Fruit fly (Drosophila melanogaster) whole organism, prepupa: ENCODE measurements around the gene CG3609.

Experiments used
- CG10631 ChIP-seq: fragments of 200-800 bp; sonication (Bioruptor generic); optimal IDR thresholded peaks from 2 replicates; lab custom pipeline; 2016; ENCODE audit warnings: missing biosample characterization, missing genetic modification characterization
- CG10669 ChIP-seq: fragments of 200-800 bp; sonication (Bioruptor generic); optimal IDR thresholded peaks from 3 replicates; lab custom pipeline; 2018; ENCODE audit warnings: missing biosample characterization, mild to moderate bottlenecking, missing genetic modification characterization, moderate library complexity
- CG11762 ChIP-seq: fragments of 200-800 bp; sonication (Bioruptor generic); optimal IDR thresholded peaks from 3 replicates; lab custom pipeline; 2016; ENCODE audit warnings: missing biosample characterization, missing genetic modification characterization; ENCODE audit not compliant: insufficient read depth
- CG11902 ChIP-seq: fragments of 200-800 bp; sonication (Bioruptor generic); optimal IDR thresholded peaks from 3 replicates; lab custom pipeline; 2016; ENCODE audit warnings: missing biosample characterization, missing genetic modification characterization
- CG15336 ChIP-seq: fragments of 200-800 bp; sonication (Bioruptor generic); IDR thresholded peaks from 2 replicates; pipeline ENCODE4 v1.3.6; 2022; ENCODE audit warnings: missing biosample characterization, missing genetic modification characterization
- CG1621 ChIP-seq: fragments of 200-800 bp; sonication (Bioruptor generic); optimal IDR thresholded peaks from 3 replicates; lab custom pipeline; 2018; ENCODE audit warnings: missing biosample characterization, mild to moderate bottlenecking, missing genetic modification characterization
- CG31627 ChIP-seq: fragments of 200-800 bp; sonication (Bioruptor generic); optimal IDR thresholded peaks from 3 replicates; lab custom pipeline; 2016; ENCODE audit warnings: missing biosample characterization, missing genetic modification characterization
- CG32006 ChIP-seq: fragments of 200-800 bp; sonication (Bioruptor generic); optimal IDR thresholded peaks from 3 replicates; lab custom pipeline; 2017; ENCODE audit warnings: missing biosample characterization, mild to moderate bottlenecking, missing genetic modification characterization
- CG3919 ChIP-seq: fragments of 200-800 bp; sonication (Bioruptor generic); optimal IDR thresholded peaks from 3 replicates; lab custom pipeline; 2016; ENCODE audit warnings: missing biosample characterization, missing genetic modification characterization
- CG4318 ChIP-seq: fragments of 200-800 bp; sonication (Bioruptor generic); optimal IDR thresholded peaks from 3 replicates; lab custom pipeline; 2017; ENCODE audit warnings: missing biosample characterization, mild to moderate bottlenecking, missing genetic modification characterization
- CG6163 ChIP-seq: fragments of 200-800 bp; sonication (Bioruptor generic); IDR thresholded peaks from 3 replicates; pipeline ENCODE4 v1.3.6; 2022; ENCODE audit warnings: missing biosample characterization, missing genetic modification characterization
- CG6276 ChIP-seq: fragments of 200-800 bp; sonication (Bioruptor generic); optimal IDR thresholded peaks from 2 replicates; lab custom pipeline; 2017; ENCODE audit warnings: missing biosample characterization, mild to moderate bottlenecking, missing genetic modification characterization
- CG7368 ChIP-seq: fragments of 200-800 bp; sonication (Bioruptor generic); optimal IDR thresholded peaks from 3 replicates; lab custom pipeline; 2016; ENCODE audit warnings: missing biosample characterization, missing genetic modification characterization
- CG8119 ChIP-seq: fragments of 200-800 bp; sonication (Bioruptor generic); IDR thresholded peaks from 3 replicates; pipeline ENCODE4 v1.3.6; 2022; ENCODE audit warnings: missing biosample characterization, missing genetic modification characterization
- CG8632 ChIP-seq: fragments of 200-800 bp; sonication (Bioruptor generic); optimal IDR thresholded peaks from 3 replicates; lab custom pipeline; 2016; ENCODE audit warnings: missing biosample characterization, missing genetic modification characterization
- CG9139 ChIP-seq: fragments of 200-800 bp; sonication (Bioruptor generic); optimal IDR thresholded peaks from 3 replicates; lab custom pipeline; 2017; ENCODE audit warnings: missing biosample characterization, mild to moderate bottlenecking, missing genetic modification characterization
- Eip78C ChIP-seq: fragments of 200-800 bp; sonication (Bioruptor generic); peaks from one replicate; lab custom pipeline; 2016; ENCODE audit warnings: missing biosample characterization, missing genetic modification characterization
- Eip93F ChIP-seq: fragments of 200-800 bp; sonication (Bioruptor generic); optimal IDR thresholded peaks from 2 replicates; lab custom pipeline; 2016; ENCODE audit warnings: missing biosample characterization, mild to moderate bottlenecking, missing genetic modification characterization
- Gug ChIP-seq: fragments of 200-800 bp; sonication (Bioruptor generic); IDR thresholded peaks from 2 replicates; pipeline ENCODE4 v1.3.6; 2022; ENCODE audit warnings: missing biosample characterization, missing genetic modification characterization
- OdsH ChIP-seq: fragments of 200-800 bp; sonication (Bioruptor generic); optimal IDR thresholded peaks from 3 replicates; lab custom pipeline; 2016; ENCODE audit warnings: missing biosample characterization, missing genetic modification characterization
- Smox ChIP-seq: fragments of 200-800 bp; sonication (Bioruptor generic); optimal IDR thresholded peaks from 3 replicates; lab custom pipeline; 2016; ENCODE audit warnings: missing biosample characterization, missing genetic modification characterization
- Sox102F ChIP-seq: fragments of 200-800 bp; sonication (Bioruptor generic); optimal IDR thresholded peaks from 2 replicates; lab custom pipeline; 2016; ENCODE audit warnings: missing biosample characterization, mild to moderate bottlenecking, missing genetic modification characterization
- Sox14 ChIP-seq: fragments of 200-800 bp; sonication (Bioruptor generic); optimal IDR thresholded peaks from 3 replicates; lab custom pipeline; 2016; ENCODE audit warnings: missing biosample characterization, missing genetic modification characterization
- Sox15 ChIP-seq: fragments of 200-800 bp; sonication (Bioruptor generic); optimal IDR thresholded peaks from 3 replicates; lab custom pipeline; 2016; ENCODE audit warnings: missing biosample characterization, missing genetic modification characterization
- achi ChIP-seq: fragments of 200-800 bp; sonication (Bioruptor generic); optimal IDR thresholded peaks from 3 replicates; lab custom pipeline; 2016; ENCODE audit warnings: missing biosample characterization, missing genetic modification characterization
- dsx ChIP-seq: fragments of 200-800 bp; optimal IDR thresholded peaks from 3 replicates; lab custom pipeline; 2019; ENCODE audit warnings: missing biosample characterization, mild to moderate bottlenecking, missing genetic modification characterization, moderate library complexity; ENCODE audit not compliant: poor library complexity, severe bottlenecking
- fd85E ChIP-seq: fragments of 200-800 bp; sonication (Bioruptor generic); optimal IDR thresholded peaks from 3 replicates; lab custom pipeline; 2016; ENCODE audit warnings: missing biosample characterization, missing genetic modification characterization
- net ChIP-seq: fragments of 200-800 bp; sonication (Bioruptor generic); optimal IDR thresholded peaks from 3 replicates; lab custom pipeline; 2016; ENCODE audit warnings: missing biosample characterization, missing genetic modification characterization
- pdm3 ChIP-seq: fragments of 200-800 bp; sonication (Bioruptor generic); optimal IDR thresholded peaks from 3 replicates; lab custom pipeline; 2016; ENCODE audit warnings: missing biosample characterization, missing genetic modification characterization
- salr ChIP-seq, 2 experiments: fragments of 200-800 bp; sonication (Bioruptor generic); optimal IDR thresholded peaks; 3 replicates each; lab custom pipeline; 2016 to 2018; ENCODE audit warnings: missing biosample characterization in 2 of 2, missing genetic modification characterization in 2 of 2, mild to moderate bottlenecking in 1 of 2
- svp ChIP-seq: fragments of 200-800 bp; sonication (Bioruptor generic); peaks from one replicate; lab custom pipeline; 2016; ENCODE audit warnings: missing biosample characterization, missing genetic modification characterization

Gene CG3609

DNA sequence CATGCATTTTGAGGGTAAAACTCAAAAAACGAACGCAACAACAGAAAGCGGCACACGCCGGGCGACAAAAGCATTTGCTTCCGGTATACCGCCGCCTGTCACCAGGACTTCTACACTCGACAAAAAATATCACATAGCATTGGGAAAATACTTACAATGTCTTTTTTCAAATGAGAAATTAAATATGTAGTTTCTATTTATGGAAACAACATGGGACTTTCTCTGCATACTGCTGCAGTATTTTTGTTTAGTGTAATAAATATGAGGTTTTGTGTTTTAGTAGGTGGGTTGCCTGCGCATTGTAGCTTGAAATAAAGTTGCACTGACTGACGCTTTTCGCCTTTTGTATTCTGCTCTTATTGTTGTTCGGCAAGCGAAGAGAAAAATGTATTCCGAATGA, 22.7 kb upstream of the CG3609 start (continued):
- TF ChIP-seq CG6163 (GFP tag; lab: Robert Waterston, UW) (peak; percentile 57; the same call in 1 of the 3 replicates), Gug (GFP tag; lab: Robert Waterston, UW) (no peak), Smox (GFP tag; lab: Kevin White, UChicago) (peak; percentile 26)

DNA sequence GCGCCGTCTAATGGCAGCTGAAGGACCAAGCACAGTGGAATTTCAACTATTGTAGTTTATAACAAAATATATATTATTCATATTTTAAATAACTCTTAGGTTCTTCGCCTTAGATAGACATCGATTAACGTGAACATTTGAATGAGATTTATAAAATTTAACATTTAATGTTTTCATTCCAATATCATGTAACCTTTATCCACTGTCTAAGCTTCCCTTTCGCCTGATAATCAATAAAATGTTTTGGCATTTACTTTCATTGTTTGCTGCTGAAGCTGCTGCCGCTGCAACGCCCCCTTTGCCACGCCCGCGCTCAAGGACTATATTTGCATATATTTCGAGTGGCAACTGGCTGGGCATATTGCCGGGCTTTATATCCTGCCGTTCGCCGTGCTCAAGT, 20.4 kb upstream of the CG3609 start:
- peak; percentile 51 for TF ChIP-seq svp (GFP tag; lab: Kevin White, UChicago)
- no peak for TF ChIP-seq dsx (GFP tag; lab: Kevin White, UChicago)
- peak; percentile 38 for TF ChIP-seq Eip78C (GFP tag; lab: Kevin White, UChicago)

DNA sequence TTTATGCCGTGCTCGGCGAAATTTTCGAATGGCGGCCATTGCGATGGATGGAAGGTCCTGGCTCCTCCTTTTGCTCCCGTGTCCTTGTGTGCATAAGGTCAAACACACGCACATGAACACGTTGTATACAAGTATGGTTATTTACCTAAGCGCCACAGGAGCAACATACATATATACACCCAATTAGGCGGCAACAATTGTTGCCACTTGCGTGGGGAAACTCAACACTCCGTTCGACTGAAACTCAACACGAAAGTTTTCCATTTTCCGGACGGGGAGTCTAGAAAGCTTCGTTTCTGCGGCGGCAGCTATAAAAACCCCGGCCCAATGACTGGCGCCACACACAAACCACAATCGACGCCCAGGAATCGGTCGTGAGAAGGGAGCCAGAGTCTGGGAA, 16.9 kb upstream of the CG3609 start, which contains the start of gene CG46448:
CG46448 (plus strand) TSS at position 340 of the 400 bp plus-strand sequence.
- no peak for TF ChIP-seq CG10631 (GFP tag; lab: Kevin White, UChicago)
- TF ChIP-seq CG6163 (GFP tag; lab: Robert Waterston, UW) = no peak
- TF ChIP-seq CG8119 = no peak
- TF ChIP-seq dsx (GFP tag; lab: Kevin White, UChicago) = no peak
- TF ChIP-seq OdsH (GFP tag; lab: Kevin White, UChicago) = no peak
- no peak for TF ChIP-seq CG32006 (GFP tag; lab: Kevin White, UChicago)
- no peak for TF ChIP-seq Sox14
- no peak for TF ChIP-seq CG15336
- no peak for TF ChIP-seq CG4318
- no peak for TF ChIP-seq fd85E (GFP tag; lab: Kevin White, UChicago)
- TF ChIP-seq Eip93F (GFP tag; lab: Kevin White, UChicago) = no peak
- TF ChIP-seq svp (GFP tag; lab: Kevin White, UChicago) = no peak
- no peak for TF ChIP-seq Sox102F (GFP tag; lab: Kevin White, UChicago)
- no peak for TF ChIP-seq CG9139 (GFP tag; lab: Kevin White, UChicago)
- no peak for TF ChIP-seq CG10669 (GFP tag; lab: Kevin White, UChicago)
- TF ChIP-seq pdm3 (GFP tag; lab: Kevin White, UChicago) = no peak

DNA sequence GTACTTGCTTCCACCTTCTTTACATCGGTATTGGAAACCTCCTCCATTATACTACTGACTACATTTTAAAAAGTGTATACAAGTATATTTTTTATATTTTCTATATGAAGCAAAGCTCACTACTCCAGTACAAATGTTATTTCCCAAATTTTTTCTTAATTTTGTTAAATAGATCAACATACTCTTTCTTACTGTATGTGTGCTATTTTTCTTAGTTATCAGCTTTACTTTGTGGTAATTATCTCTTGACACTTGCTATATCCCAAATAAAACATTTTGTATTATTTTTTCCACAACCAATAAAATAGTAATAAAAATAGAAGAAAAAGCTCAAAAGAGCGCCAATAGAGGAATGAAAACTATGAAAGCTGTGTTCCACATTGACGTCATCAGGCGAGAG, 16.2 kb upstream of the CG3609 start, which contains the start of gene CG43750:
CG43750 (minus strand) TSS at position 101 of the 400 bp plus-strand sequence.
- no peak for TF ChIP-seq CG31627 (GFP tag; lab: Kevin White, UChicago)
- TF ChIP-seq CG6163 (GFP tag; lab: Robert Waterston, UW) = no peak
- TF ChIP-seq CG9139 (GFP tag; lab: Kevin White, UChicago) = no peak

DNA sequence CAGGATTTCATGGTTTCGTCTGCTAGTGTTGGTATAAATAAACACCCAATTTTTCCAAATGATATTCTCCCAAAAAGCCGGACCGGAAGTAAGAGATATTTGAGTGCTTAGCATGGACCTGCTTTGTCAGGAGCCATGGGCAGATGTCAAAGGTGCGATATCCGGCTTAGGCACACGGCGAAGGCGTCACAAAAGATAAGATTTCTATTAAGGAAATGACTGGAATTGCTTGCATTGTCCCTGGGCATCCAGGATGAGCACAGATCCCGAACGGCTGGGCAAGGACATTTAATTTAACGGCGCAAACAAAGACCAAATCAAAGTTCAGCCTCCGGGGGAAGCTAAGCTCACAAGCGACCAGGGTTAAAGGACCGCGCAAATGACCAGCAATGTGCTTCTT, 11.3 kb upstream of the CG3609 start, which contains the start of gene CG3557:
CG3557 (minus strand) TSS at position 101 of the 400 bp plus-strand sequence.
- TF ChIP-seq achi (no peak), svp (GFP tag; lab: Kevin White, UChicago) (no peak), CG1621 (tag; lab: Kevin White, UChicago) (no peak), CG7368 (GFP tag; lab: Kevin White, UChicago) (no peak), Gug (GFP tag; lab: Robert Waterston, UW) (no peak), CG11762 (GFP tag; lab: Kevin White, UChicago) (no peak), Sox15 (GFP tag; lab: Kevin White, UChicago) (no peak), net (GFP tag; lab: Kevin White, UChicago) (no peak), CG11902 (GFP tag; lab: Kevin White, UChicago) (no peak), pdm3 (GFP tag; lab: Kevin White, UChicago) (no peak), CG10669 (GFP tag; lab: Kevin White, UChicago) (no peak), Eip93F (GFP tag; lab: Kevin White, UChicago) (no peak), CG3919 (GFP tag; lab: Kevin White, UChicago) (no peak), salr (GFP tag; optimal IDR thresholded peaks at IDR 0.05; lab: Kevin White, UChicago) (no peak), CG6276 (no peak), dsx (GFP tag; lab: Kevin White, UChicago) (no peak), CG6163 (GFP tag; lab: Robert Waterston, UW) (no peak), CG8632 (GFP tag; lab: Kevin White, UChicago) (no peak)
